Fruit fly (Drosophila melanogaster): ENCODE measurements around the gene CG10516.

CG10516 gene

DNA sequence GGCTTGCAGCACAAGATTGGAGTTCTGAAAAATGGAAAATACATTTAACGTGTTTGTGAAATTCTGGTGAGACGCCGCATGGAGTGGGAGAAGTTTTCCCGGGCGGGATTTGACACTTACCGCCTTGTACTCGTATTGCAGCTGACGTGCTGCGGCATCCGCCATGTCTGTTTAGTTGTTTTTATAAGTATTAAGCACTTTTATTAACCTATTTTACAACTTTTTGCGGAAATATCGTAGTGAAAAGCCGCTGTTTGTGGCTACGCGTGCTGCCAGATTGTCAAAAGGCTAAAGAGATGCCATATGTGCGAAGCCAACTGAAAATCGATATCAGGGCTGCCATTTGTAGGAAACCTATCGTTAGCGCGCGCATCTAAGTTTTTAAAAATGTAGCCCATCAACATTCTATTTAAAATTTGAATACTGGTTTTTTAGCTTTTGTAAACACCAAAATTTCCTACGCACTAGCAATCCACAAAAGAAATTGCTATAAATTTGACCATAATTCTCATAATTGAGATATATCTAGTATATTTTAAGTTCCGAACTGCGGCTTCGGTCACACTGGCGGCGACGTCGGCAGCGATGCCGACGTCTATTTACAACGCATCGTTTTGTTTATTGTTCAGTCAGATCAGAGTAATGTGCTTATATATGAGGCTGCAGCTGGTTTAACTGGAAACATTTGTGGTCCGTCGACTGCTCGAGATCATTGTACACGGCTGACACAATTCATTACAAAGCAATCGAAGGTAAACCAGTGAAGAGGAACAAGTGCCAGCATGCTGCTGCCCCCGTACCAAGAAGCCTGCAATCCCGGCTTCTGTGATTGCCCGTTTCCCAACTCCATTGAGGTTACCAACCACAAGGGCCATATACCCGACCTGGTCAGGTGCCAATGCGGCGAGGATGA, at the start of gene CG10516, which contains the start of gene Brr2:
Gene CG10516 (plus strand): TSS at position 617 of the 913 bp plus-strand sequence.
Gene Brr2 (minus strand): TSS at position 285 of the 913 bp plus-strand sequence.
- no peak for TF ChIP-seq CrebA (GFP tag; optimal IDR thresholded peaks at IDR 0.05; ENCODE audit: borderline replicate concordance)
- peak; percentile 34 for TF ChIP-seq ey (GFP tag; optimal IDR thresholded peaks at IDR 0.05)
- TF ChIP-seq psq (GFP tag; optimal IDR thresholded peaks at IDR 0.05), result peak; percentile 32
- peak; percentile 56 for TF ChIP-seq Hr83 (GFP tag; optimal IDR thresholded peaks at IDR 0.05; ENCODE audit: poor library complexity, severe bottlenecking)
- TF ChIP-seq pan (optimal IDR thresholded peaks at IDR 0.05), result no peak
- TF ChIP-seq Abd-B (GFP tag; optimal IDR thresholded peaks at IDR 0.05), result no peak
- TF ChIP-seq Rel (GFP tag; optimal IDR thresholded peaks at IDR 0.05), result no peak
- TF ChIP-seq Rel (tag; optimal IDR thresholded peaks at IDR 0.05), result no peak
- peak; percentile 5 for TF ChIP-seq CG9705 (GFP tag; optimal IDR thresholded peaks at IDR 0.05)
- no peak for TF ChIP-seq sage (GFP tag; optimal IDR thresholded peaks at IDR 0.05)
- TF ChIP-seq br (GFP tag; optimal IDR thresholded peaks at IDR 0.05), result no peak
- peak; percentile 30 for TF ChIP-seq sv (GFP tag; optimal IDR thresholded peaks at IDR 0.05)
- no peak for TF ChIP-seq usp (GFP tag; optimal IDR thresholded peaks at IDR 0.05)

DNA sequence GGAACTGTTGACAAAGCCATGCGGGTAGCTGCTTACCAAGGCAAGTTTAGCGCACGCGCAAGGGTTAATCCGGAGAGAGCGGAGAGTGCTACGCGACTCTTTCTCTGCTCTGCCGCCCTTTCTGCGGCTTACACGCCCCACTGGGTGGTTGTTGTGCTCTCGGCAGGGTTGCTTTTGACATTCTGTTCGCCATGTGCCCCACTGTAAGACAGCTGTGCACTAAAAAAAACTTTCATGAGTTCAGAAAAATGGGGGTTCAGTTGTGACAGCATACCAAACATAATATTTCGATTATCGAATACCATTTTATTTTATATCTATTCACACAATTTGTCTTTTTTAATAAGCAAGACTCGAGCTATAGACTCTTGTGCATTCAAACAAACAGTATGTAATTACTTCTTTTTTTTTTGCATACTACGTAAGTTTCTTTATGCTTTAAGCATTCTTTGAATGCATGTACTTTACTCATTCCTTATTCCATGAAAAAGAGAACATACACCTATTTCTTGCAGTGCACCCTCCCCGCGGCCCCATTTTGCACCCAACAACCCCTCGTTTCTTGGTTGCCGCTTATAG, 46.9 kb upstream of the CG10516 start:
- peak in 1 of 2 experiments; percentile 32 for TF ChIP-seq foxo (GFP tag; optimal IDR thresholded peaks at IDR 0.05)
- TF ChIP-seq lola (GFP tag; optimal IDR thresholded peaks at IDR 0.05), result no peak
- TF ChIP-seq ey (GFP tag; optimal IDR thresholded peaks at IDR 0.05), result no peak
- no peak for TF ChIP-seq tai (GFP tag; optimal IDR thresholded peaks at IDR 0.05)
- TF ChIP-seq GATAd (GFP tag; optimal IDR thresholded peaks at IDR 0.05), result no peak
- TF ChIP-seq rgr (GFP tag; optimal IDR thresholded peaks at IDR 0.05), result no peak
- peak; percentile 26 for TF ChIP-seq Sp1 (GFP tag; optimal IDR thresholded peaks at IDR 0.05)
- no peak for TF ChIP-seq Mio (GFP tag; optimal IDR thresholded peaks at IDR 0.05)
- TF ChIP-seq psq (GFP tag; optimal IDR thresholded peaks at IDR 0.05), result no peak
- no peak for TF ChIP-seq dsf (GFP tag; optimal IDR thresholded peaks at IDR 0.05; ENCODE audit: borderline replicate concordance)
- no peak for TF ChIP-seq OdsH (GFP tag; optimal IDR thresholded peaks at IDR 0.05)
- TF ChIP-seq dmrt93B (GFP tag; optimal IDR thresholded peaks at IDR 0.05), result no peak
- no peak for TF ChIP-seq Hr83 (GFP tag; optimal IDR thresholded peaks at IDR 0.05; ENCODE audit: poor library complexity, severe bottlenecking)
- no peak for TF ChIP-seq Dfd (GFP tag; optimal IDR thresholded peaks at IDR 0.05)
- no peak for TF ChIP-seq br (GFP tag; optimal IDR thresholded peaks at IDR 0.05)
- peak; percentile 20 for TF ChIP-seq fru (GFP tag; optimal IDR thresholded peaks at IDR 0.05)
- TF ChIP-seq pan (optimal IDR thresholded peaks at IDR 0.05), result no peak

DNA sequence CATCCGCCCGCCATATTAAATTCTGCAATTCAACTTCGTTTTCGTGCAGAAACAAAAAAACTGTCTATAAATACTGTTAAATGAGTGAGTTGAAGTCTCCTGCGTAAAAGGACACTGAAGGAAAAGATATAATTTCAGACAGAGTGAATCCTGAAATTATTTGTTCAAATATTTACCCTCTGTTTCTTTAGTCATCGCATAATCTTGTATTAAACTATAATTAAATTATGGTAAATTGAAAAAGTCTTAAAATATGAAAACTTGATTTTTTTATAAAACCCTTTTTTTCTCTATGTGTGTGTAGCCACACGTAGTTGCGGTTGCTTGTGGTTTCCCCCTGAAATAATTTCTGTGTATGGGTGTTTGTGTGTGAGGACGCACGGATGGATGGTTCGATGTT, 44.7 kb upstream of the CG10516 start:
- TF ChIP-seq h (GFP tag; optimal IDR thresholded peaks at IDR 0.05) (peak; percentile 27), rgr (GFP tag; optimal IDR thresholded peaks at IDR 0.05) (peak; percentile 10), fru (GFP tag; optimal IDR thresholded peaks at IDR 0.05) (peak; percentile 14), Sp1 (GFP tag; optimal IDR thresholded peaks at IDR 0.05) (peak; percentile 13), HLH106 (tag; optimal IDR thresholded peaks at IDR 0.05) (peak; percentile 12), Dfd (GFP tag; optimal IDR thresholded peaks at IDR 0.05) (no peak)

DNA sequence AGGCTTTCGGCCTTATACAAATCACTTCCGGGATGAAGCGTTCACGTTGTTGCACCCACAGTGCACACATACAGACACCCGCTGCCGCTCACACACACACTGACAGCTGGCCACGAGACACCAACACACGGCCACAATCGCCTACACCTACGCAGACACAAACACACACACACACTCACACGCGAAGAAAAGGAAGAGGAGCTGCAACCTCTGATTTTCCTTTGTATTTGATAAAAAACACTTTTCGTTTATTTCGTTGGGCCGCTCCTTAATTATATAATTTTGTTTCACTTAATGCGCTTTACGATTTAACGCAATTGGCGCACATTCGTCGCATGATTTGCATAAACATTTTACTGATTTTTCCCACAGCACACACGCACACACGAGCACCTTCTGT, 43.7 kb upstream of the CG10516 start:
- peak; percentile 57 for TF ChIP-seq Dfd (GFP tag; optimal IDR thresholded peaks at IDR 0.05)
- TF ChIP-seq CG9705 (GFP tag; optimal IDR thresholded peaks at IDR 0.05), result no peak

DNA sequence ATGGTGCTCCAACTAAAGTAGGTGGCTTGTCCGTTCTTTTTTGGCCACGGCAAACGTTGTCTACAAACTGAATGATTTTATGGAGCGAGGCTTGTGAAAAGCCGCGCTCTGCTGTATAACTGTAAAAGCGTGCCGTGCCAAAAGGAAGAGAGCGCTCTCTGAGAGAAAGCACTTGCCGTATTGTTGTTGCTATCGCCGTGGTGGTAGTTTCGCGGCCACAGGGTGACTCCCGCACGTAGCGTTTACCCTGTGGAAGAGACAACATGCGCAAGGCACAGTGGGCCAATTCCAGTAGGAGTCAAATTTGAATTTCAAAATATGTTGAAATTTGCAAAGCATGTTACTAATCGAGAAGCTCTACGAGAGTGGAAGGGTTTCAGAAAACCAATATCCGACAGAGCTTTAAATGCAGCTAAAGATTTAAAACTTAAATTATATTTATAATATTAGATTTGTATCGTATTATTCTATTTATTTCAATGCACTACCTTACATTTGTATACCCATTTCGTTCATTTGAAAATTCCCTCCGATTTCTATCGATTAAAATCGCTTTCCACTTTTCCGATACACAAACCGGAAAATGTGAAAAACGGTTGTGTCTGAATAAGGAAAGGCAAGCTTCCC, 43.1 kb upstream of the CG10516 start, which contains the start of gene sff:
Gene sff (minus strand): TSS at position 51 of the 627 bp plus-strand sequence.
- no peak for TF ChIP-seq OdsH (GFP tag; optimal IDR thresholded peaks at IDR 0.05)
- TF ChIP-seq fru (GFP tag; optimal IDR thresholded peaks at IDR 0.05), result peak; percentile 11
- peak; percentile 37 for TF ChIP-seq Dif (GFP tag; optimal IDR thresholded peaks at IDR 0.05; ENCODE audit: partially characterized antibody)
- TF ChIP-seq HLH106 (tag; optimal IDR thresholded peaks at IDR 0.05), result peak; percentile 39
- TF ChIP-seq br (GFP tag; optimal IDR thresholded peaks at IDR 0.05), result no peak
- TF ChIP-seq GATAd (GFP tag; optimal IDR thresholded peaks at IDR 0.05), result no peak
- TF ChIP-seq foxo (GFP tag; optimal IDR thresholded peaks at IDR 0.05), result peak in 1 of 2 experiments; percentile 24
- TF ChIP-seq sv (GFP tag; optimal IDR thresholded peaks at IDR 0.05), result peak; percentile 76
